Fruit fly (Drosophila melanogaster) whole organism, embryonic: ENCODE results near the gene ver.

ENCODE experiments used
- B-H1 ChIP-seq: fragments of 200-800 bp; sonication (Bioruptor generic); IDR thresholded peaks from 3 replicates; pipeline ENCODE4 v1.3.6; 2022; ENCODE audit warnings: missing biosample characterization, missing genetic modification characterization
- C15 ChIP-seq: fragments of 200-800 bp; sonication (Bioruptor generic); IDR thresholded peaks from 3 replicates; pipeline ENCODE4 v1.3.6; 2022; ENCODE audit warnings: missing biosample characterization, missing genetic modification characterization
- CG10209 ChIP-seq: fragments of 200-800 bp; sonication (Bioruptor generic); optimal IDR thresholded peaks from 3 replicates; lab custom pipeline; 2017; ENCODE audit warnings: missing biosample characterization, mild to moderate bottlenecking, missing genetic modification characterization, missing genetic modification reagents
- CG15479 ChIP-seq: fragments of 200-800 bp; sonication (Bioruptor generic); optimal IDR thresholded peaks from 3 replicates; lab custom pipeline; 2019; ENCODE audit warnings: missing biosample characterization, mild to moderate bottlenecking, missing genetic modification characterization, moderate library complexity
- CG16863 ChIP-seq: fragments of 200-800 bp; sonication (Bioruptor generic); optimal IDR thresholded peaks from 3 replicates; lab custom pipeline; 2016; ENCODE audit warnings: missing biosample characterization, missing genetic modification characterization
- CG18262 ChIP-seq: fragments of 200-800 bp; optimal IDR thresholded peaks from 3 replicates; lab custom pipeline; 2019; ENCODE audit warnings: missing biosample characterization, mild to moderate bottlenecking, missing genetic modification characterization, moderate library complexity
- CG1832 ChIP-seq: fragments of 200-800 bp; sonication (Bioruptor generic); optimal IDR thresholded peaks from 2 replicates; lab custom pipeline; 2017; ENCODE audit warnings: missing biosample characterization, mild to moderate bottlenecking, missing genetic modification characterization, inconsistent platforms
- CG18476 ChIP-seq: fragments of 200-800 bp; sonication (Bioruptor generic); optimal IDR thresholded peaks from 2 replicates; lab custom pipeline; 2016; ENCODE audit warnings: missing biosample characterization, mild to moderate bottlenecking, missing genetic modification characterization
- CG32772 ChIP-seq: fragments of 200-800 bp; sonication (Bioruptor generic); IDR thresholded peaks from 2 replicates; pipeline ENCODE4 v1.3.6; 2022; ENCODE audit warnings: missing biosample characterization, missing genetic modification characterization
- CG34422 ChIP-seq: fragments of 200-800 bp; sonication (Bioruptor generic); IDR thresholded peaks from 3 replicates; pipeline ENCODE4 v1.3.6; 2022; ENCODE audit warnings: missing biosample characterization, missing genetic modification characterization
- CG3838 ChIP-seq: fragments of 200-800 bp; sonication (Bioruptor generic); optimal IDR thresholded peaks from 3 replicates; lab custom pipeline; 2016; ENCODE audit warnings: missing biosample characterization, missing genetic modification characterization
- CG6175 ChIP-seq: fragments of 200-800 bp; sonication (Bioruptor generic); IDR thresholded peaks from 3 replicates; pipeline ENCODE4 v1.3.6; 2022; ENCODE audit warnings: missing biosample characterization, missing genetic modification characterization
- CG6254 ChIP-seq: fragments of 200-800 bp; sonication (Bioruptor generic); optimal IDR thresholded peaks from 3 replicates; lab custom pipeline; 2017; ENCODE audit warnings: mild to moderate bottlenecking, missing biosample characterization, missing genetic modification reagents, missing genetic modification characterization
- CG6683 ChIP-seq: fragments of 200-800 bp; sonication (Bioruptor generic); optimal IDR thresholded peaks from 2 replicates; lab custom pipeline; 2017; ENCODE audit warnings: missing biosample characterization, mild to moderate bottlenecking, missing genetic modification characterization, missing genetic modification reagents
- CG6765 ChIP-seq: fragments of 200-800 bp; sonication (Bioruptor generic); optimal IDR thresholded peaks from 3 replicates; lab custom pipeline; 2017; ENCODE audit warnings: missing biosample characterization, mild to moderate bottlenecking, missing genetic modification characterization
- CG6854 ChIP-seq: fragments of 200-800 bp; sonication (Bioruptor generic); optimal IDR thresholded peaks from 3 replicates; lab custom pipeline; 2017; ENCODE audit warnings: missing biosample characterization, mild to moderate bottlenecking, missing genetic modification characterization
- CG7556 ChIP-seq: fragments of 200-800 bp; sonication (Bioruptor generic); optimal IDR thresholded peaks from 2 replicates; lab custom pipeline; 2017; ENCODE audit warnings: missing biosample characterization, mild to moderate bottlenecking, missing genetic modification characterization
- CG8388 ChIP-seq: fragments of 200-800 bp; sonication (Bioruptor generic); optimal IDR thresholded peaks from 2 replicates; lab custom pipeline; 2019; ENCODE audit warnings: missing biosample characterization, mild to moderate bottlenecking, missing genetic modification characterization, moderate library complexity
- CHES-1-like ChIP-seq: fragments of 200-800 bp; sonication (Bioruptor generic); optimal IDR thresholded peaks from 2 replicates; lab custom pipeline; 2016; ENCODE audit warnings: missing biosample characterization, missing genetic modification characterization
- Dad ChIP-seq: fragments of 200-800 bp; sonication (Bioruptor generic); optimal IDR thresholded peaks from 3 replicates; lab custom pipeline; 2016; ENCODE audit warnings: missing biosample characterization, missing genetic modification characterization
- Eip74EF ChIP-seq, 2 experiments: fragments of 200-800 bp in 1 of 2; fragments of >200 bp in 1 of 2; sonication (Bioruptor generic) in 1 of 2; optimal IDR thresholded peaks; 2 replicates each; lab custom pipeline; 2017 to 2019; ENCODE audit warnings: missing biosample characterization in 2 of 2, missing genetic modification characterization in 2 of 2, mild to moderate bottlenecking in 1 of 2, moderate library complexity in 1 of 2
- Ets65A ChIP-seq: fragments of 200-800 bp; sonication (Bioruptor generic); peaks from one replicate; lab custom pipeline; 2016; ENCODE audit warnings: missing biosample characterization, missing genetic modification characterization
- Fer1 ChIP-seq: fragments of 200-800 bp; sonication (Bioruptor generic); optimal IDR thresholded peaks from 2 replicates; lab custom pipeline; 2017; ENCODE audit warnings: missing biosample characterization, mild to moderate bottlenecking, missing genetic modification characterization
- HLH4C ChIP-seq: fragments of 200-800 bp; sonication (Bioruptor generic); IDR thresholded peaks from 3 replicates; pipeline ENCODE4 v1.3.6; 2022; ENCODE audit warnings: missing biosample characterization, missing genetic modification characterization; ENCODE audit not compliant: partially characterized antibody
- Lhr ChIP-seq: fragments of 200-800 bp; sonication (Bioruptor generic); optimal IDR thresholded peaks from 3 replicates; lab custom pipeline; 2017; ENCODE audit warnings: mild to moderate bottlenecking, missing biosample characterization, missing genetic modification reagents, missing genetic modification characterization
- Lim3 ChIP-seq: fragments of 200-800 bp; sonication (Bioruptor generic); IDR thresholded peaks from 2 replicates; pipeline ENCODE4 v1.3.6; 2022; ENCODE audit warnings: missing biosample characterization, missing genetic modification characterization
- Med ChIP-seq: fragments of 200-800 bp; sonication (Bioruptor generic); peaks from one replicate; lab custom pipeline; 2016; ENCODE audit warnings: missing biosample characterization, missing genetic modification characterization, mild to moderate bottlenecking, inconsistent platforms, moderate library complexity
- Myb ChIP-seq: fragments of 200-800 bp; sonication (Bioruptor generic); optimal IDR thresholded peaks from 2 replicates; lab custom pipeline; 2016; ENCODE audit warnings: missing biosample characterization, missing genetic modification characterization
- Opbp ChIP-seq: fragments of 200-800 bp; sonication (Bioruptor generic); IDR thresholded peaks from 3 replicates; pipeline ENCODE4 v1.3.6; 2022; ENCODE audit warnings: missing biosample characterization, missing genetic modification characterization; ENCODE audit not compliant: partially characterized antibody
- Ptx1 ChIP-seq: fragments of 200-800 bp; sonication (Bioruptor generic); IDR thresholded peaks from 2 replicates; pipeline ENCODE4 v1.3.6; 2022; ENCODE audit warnings: missing biosample characterization, missing genetic modification characterization
- Rfx ChIP-seq: fragments of 200-800 bp; sonication (Bioruptor generic); IDR thresholded peaks from 2 replicates; pipeline ENCODE4 v1.3.6; 2022; ENCODE audit warnings: missing biosample characterization, missing genetic modification characterization
- Sox102F ChIP-seq: fragments of 200-800 bp; sonication (Bioruptor generic); optimal IDR thresholded peaks from 2 replicates; lab custom pipeline; 2018; ENCODE audit warnings: missing biosample characterization, mild to moderate bottlenecking, missing genetic modification characterization, moderate library complexity
- Ssrp ChIP-seq: fragments of 200-800 bp; sonication (Bioruptor generic); optimal IDR thresholded peaks from 2 replicates; lab custom pipeline; 2018; ENCODE audit warnings: missing biosample characterization, mild to moderate bottlenecking, missing genetic modification characterization, moderate library complexity
- Taf1 ChIP-seq: fragments of 200-800 bp; sonication (Bioruptor generic); IDR thresholded peaks from 2 replicates; pipeline ENCODE4 v1.3.6; 2022; ENCODE audit warnings: missing biosample characterization, missing genetic modification characterization
- chn ChIP-seq: fragments of 200-800 bp; sonication (Bioruptor generic); optimal IDR thresholded peaks from 2 replicates; lab custom pipeline; 2016; ENCODE audit warnings: missing biosample characterization, missing genetic modification characterization
- grn ChIP-seq: fragments of 200-800 bp; sonication (Bioruptor generic); optimal IDR thresholded peaks from 3 replicates; lab custom pipeline; 2017; ENCODE audit warnings: missing biosample characterization, missing genetic modification characterization
- h ChIP-seq: fragments of >200 bp; optimal IDR thresholded peaks from 2 replicates; lab custom pipeline; 2017
- klu ChIP-seq: fragments of 200-800 bp; sonication (Bioruptor generic); IDR thresholded peaks from 2 replicates; pipeline ENCODE4 v1.3.6; 2022; ENCODE audit warnings: missing biosample characterization, missing genetic modification characterization
- nau ChIP-seq: fragments of 200-800 bp; sonication (Bioruptor generic); optimal IDR thresholded peaks from 3 replicates; lab custom pipeline; 2017; ENCODE audit warnings: missing biosample characterization, mild to moderate bottlenecking, missing genetic modification characterization, missing genetic modification reagents
- phol ChIP-seq: fragments of 200-800 bp; sonication (Bioruptor generic); optimal IDR thresholded peaks from 3 replicates; lab custom pipeline; 2018; ENCODE audit warnings: missing biosample characterization, mild to moderate bottlenecking, missing genetic modification characterization, moderate library complexity
- pita ChIP-seq: fragments of 200-800 bp; sonication (Bioruptor generic); optimal IDR thresholded peaks from 2 replicates; lab custom pipeline; 2017; ENCODE audit warnings: missing biosample characterization, mild to moderate bottlenecking, missing genetic modification characterization
- prd ChIP-seq, 3 experiments: fragments of >200 bp in 2 of 3; fragments of 200-800 bp in 1 of 3; sonication (Bioruptor generic) in 1 of 3; optimal IDR thresholded peaks in 2 of 3; IDR thresholded peaks in 1 of 3; 2 replicates in 2 of 3; 3 replicates in 1 of 3; pipeline versions ENCODE4 v1.3.6 to Lab custom; 2017 to 2022; ENCODE audit warnings: missing biosample characterization in 1 of 3, missing genetic modification characterization in 1 of 3
- pros ChIP-seq: fragments of 200-800 bp; sonication (Bioruptor generic); optimal IDR thresholded peaks from 3 replicates; lab custom pipeline; 2019; ENCODE audit warnings: missing biosample characterization, mild to moderate bottlenecking, missing genetic modification characterization, moderate library complexity
- sens ChIP-seq: fragments of 200-800 bp; sonication (Bioruptor generic); peaks from one replicate; lab custom pipeline; 2016; ENCODE audit warnings: missing biosample characterization, missing genetic modification characterization
- sens-2 ChIP-seq: fragments of 200-800 bp; sonication (Bioruptor generic); IDR thresholded peaks from 2 replicates; pipeline ENCODE4 v1.3.6; 2022; ENCODE audit warnings: missing biosample characterization, missing genetic modification characterization
- sqz ChIP-seq: fragments of 200-800 bp; sonication (Bioruptor generic); optimal IDR thresholded peaks from 3 replicates; lab custom pipeline; 2018; ENCODE audit warnings: missing biosample characterization, mild to moderate bottlenecking, missing genetic modification characterization
- tgo ChIP-seq: fragments of 200-800 bp; sonication (Bioruptor generic); IDR thresholded peaks from 3 replicates; pipeline ENCODE4 v1.3.6; 2022; ENCODE audit warnings: missing biosample characterization, missing genetic modification characterization
- toy ChIP-seq: fragments of 200-800 bp; sonication (Bioruptor generic); IDR thresholded peaks from 2 replicates; pipeline ENCODE4 v1.3.6; 2022; ENCODE audit warnings: missing biosample characterization, missing genetic modification characterization
- unpg ChIP-seq: fragments of 200-800 bp; sonication (Bioruptor generic); optimal IDR thresholded peaks from 3 replicates; lab custom pipeline; 2018; ENCODE audit warnings: missing biosample characterization, mild to moderate bottlenecking, missing genetic modification characterization, moderate library complexity
- vvl ChIP-seq: fragments of 200-800 bp; sonication (Bioruptor generic); IDR thresholded peaks from 2 replicates; pipeline ENCODE4 v1.3.6; 2022; ENCODE audit warnings: missing biosample characterization, missing genetic modification characterization
- zfh1 ChIP-seq: fragments of 200-800 bp; sonication (Bioruptor generic); IDR thresholded peaks from 3 replicates; pipeline ENCODE4 v1.3.6; 2022; ENCODE audit warnings: missing biosample characterization, missing genetic modification characterization

Gene ver

dm6 chr3L:12551671-12552070 lies 27.9 kb downstream of the ver start (continued):
- TF ChIP-seq prd (optimal IDR thresholded peaks at IDR 0.05; lab: Kevin White, UChicago), result no peak
- peak; percentile 71 for TF ChIP-seq prd (GFP tag; IDR thresholded peaks at IDR 0.05; lab: Robert Waterston, UW)
- no peak for TF ChIP-seq CG34422 (GFP tag; lab: Robert Waterston, UW)
- TF ChIP-seq CG7556 (GFP tag; lab: Kevin White, UChicago), result no peak
- TF ChIP-seq Ptx1, result peak; percentile 24; the same call in 1 of the 2 replicates
- TF ChIP-seq CG18476 (GFP tag; lab: Kevin White, UChicago), result no peak
- TF ChIP-seq nau (GFP tag; lab: Kevin White, UChicago), result no peak
- TF ChIP-seq chn (GFP tag; lab: Kevin White, UChicago), result no peak
- TF ChIP-seq HLH4C (GFP tag; lab: Robert Waterston, UW), result no peak
- no peak for TF ChIP-seq CG6175 (GFP tag; lab: Robert Waterston, UW)
- TF ChIP-seq phol (tag; lab: Kevin White, UChicago), result no peak
- TF ChIP-seq Fer1 (GFP tag; lab: Kevin White, UChicago), result no peak
- no peak for TF ChIP-seq klu (GFP tag; lab: Robert Waterston, UW)
- TF ChIP-seq CG15479, result no peak
- no peak for TF ChIP-seq h
- TF ChIP-seq vvl (GFP tag; lab: Robert Waterston, UW), result no peak
- TF ChIP-seq Sox102F (GFP tag; lab: Kevin White, UChicago), result peak; percentile 13
- TF ChIP-seq CG3838, result no peak
- TF ChIP-seq Lhr, result no peak
- no peak for TF ChIP-seq CG6854 (GFP tag; lab: Kevin White, UChicago)
- no peak for TF ChIP-seq toy (GFP tag; lab: Robert Waterston, UW)
- TF ChIP-seq CG6765, result no peak
- TF ChIP-seq CG1832 (GFP tag; lab: Kevin White, UChicago), result no peak
- TF ChIP-seq sens (GFP tag; lab: Kevin White, UChicago), result peak; percentile 32
- TF ChIP-seq Opbp (GFP tag; lab: Robert Waterston, UW), result no peak
- TF ChIP-seq Lim3 (GFP tag; lab: Robert Waterston, UW), result no peak
- peak; percentile 56; the same call in 2 of the 3 replicates for TF ChIP-seq zfh1
- TF ChIP-seq sens-2 (GFP tag; lab: Robert Waterston, UW), result no peak
- TF ChIP-seq Rfx, result no peak
- TF ChIP-seq Eip74EF (GFP tag; optimal IDR thresholded peaks at IDR 0.05; lab: Kevin White, UChicago), result no peak
- TF ChIP-seq grn, result no peak
- no peak for TF ChIP-seq CG8388 (GFP tag; lab: Kevin White, UChicago)
- no peak for TF ChIP-seq pita (GFP tag; lab: Kevin White, UChicago)
- TF ChIP-seq CG18262 (tag; lab: Kevin White, UChicago), result no peak
- TF ChIP-seq Taf1 (GFP tag; lab: Robert Waterston, UW), result no peak
- TF ChIP-seq CG16863 (GFP tag; lab: Kevin White, UChicago), result no peak
- TF ChIP-seq Dad (GFP tag; lab: Kevin White, UChicago), result no peak
- TF ChIP-seq C15 (GFP tag; lab: Robert Waterston, UW), result no peak
- TF ChIP-seq pros, result no peak
- TF ChIP-seq Ets65A (GFP tag; lab: Kevin White, UChicago), result peak; percentile 53
- TF ChIP-seq CG32772, result peak; percentile 42; the same call in 1 of the 2 replicates
- no peak for TF ChIP-seq CG6254 (GFP tag; lab: Kevin White, UChicago)
- TF ChIP-seq sqz (GFP tag; lab: Kevin White, UChicago), result no peak
- TF ChIP-seq Myb (GFP tag; lab: Kevin White, UChicago), result no peak
- peak; percentile 73 for TF ChIP-seq Med
- no peak for TF ChIP-seq Ssrp
- no peak for TF ChIP-seq CG10209 (GFP tag; lab: Kevin White, UChicago)
- no peak for TF ChIP-seq B-H1
- TF ChIP-seq tgo (GFP tag; lab: Robert Waterston, UW), result peak; percentile 38; the same call in 1 of the 3 replicates
- no peak for TF ChIP-seq CG6683 (GFP tag; lab: Kevin White, UChicago)
- no peak for TF ChIP-seq CHES-1-like (GFP tag; lab: Kevin White, UChicago)
- TF ChIP-seq unpg (GFP tag; lab: Kevin White, UChicago), result no peak
